Fruit fly (Drosophila melanogaster): Measurements from ENCODE around the gene Phae2.

Phae2 gene

dm6 chr2L:12085619-12086171, 25.2 kb upstream of the Phae2 start, which contains the start of gene prd:
Gene prd, minus strand, starts transcription at chr2L:12085827.
- no peak for TF ChIP-seq CG8301 (tag; optimal IDR thresholded peaks at IDR 0.05)
- TF ChIP-seq D1 (tag; optimal IDR thresholded peaks at IDR 0.05) = no peak
- TF ChIP-seq EcR (GFP tag; optimal IDR thresholded peaks at IDR 0.05) = no peak

DNA sequence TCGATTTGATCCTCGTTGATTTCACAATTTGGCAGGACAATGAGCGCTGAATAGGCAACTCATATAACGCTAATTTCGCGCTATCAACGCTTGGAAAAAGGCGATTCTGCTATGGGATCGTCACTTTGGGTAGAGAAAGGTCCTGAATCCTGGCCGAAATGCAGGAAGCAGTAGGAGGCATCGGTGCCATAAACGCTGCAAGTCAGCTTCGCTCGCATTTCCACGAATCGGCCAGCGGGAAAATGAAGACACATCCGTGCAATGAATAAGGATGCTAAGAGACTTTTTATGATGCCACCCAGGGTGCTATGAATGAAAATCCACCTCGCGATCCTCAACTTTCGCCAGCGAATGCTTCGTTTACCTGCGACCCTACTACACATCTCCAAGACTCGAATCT, 23.5 kb upstream of the Phae2 start:
- TF ChIP-seq CG8301 (tag; optimal IDR thresholded peaks at IDR 0.05) (no peak), CG4496 (GFP tag; IDR thresholded peaks at IDR 0.05) (no peak), CG32121 (GFP tag; IDR thresholded peaks at IDR 0.05) (no peak), CG13204 (GFP tag; optimal IDR thresholded peaks at IDR 0.05) (no peak), gl (tag; optimal IDR thresholded peaks at IDR 0.05) (no peak), CG15710 (tag; optimal IDR thresholded peaks at IDR 0.05) (no peak), CG17806 (tag; optimal IDR thresholded peaks at IDR 0.05) (no peak), fd96Ca (GFP tag; IDR thresholded peaks at IDR 0.05) (no peak), Pif1B (GFP tag; optimal IDR thresholded peaks at IDR 0.05) (no peak), CG8159 (tag; optimal IDR thresholded peaks at IDR 0.05) (no peak), CG12605 (GFP tag; IDR thresholded peaks at IDR 0.05) (no peak), CG9948 (tag; optimal IDR thresholded peaks at IDR 0.05) (no peak), CG34367 (tag; optimal IDR thresholded peaks at IDR 0.05) (no peak), Snoo (tag; optimal IDR thresholded peaks at IDR 0.05) (no peak), EcR (GFP tag; optimal IDR thresholded peaks at IDR 0.05) (no peak), Ets98B (GFP tag; IDR thresholded peaks at IDR 0.05) (no peak), CG10348 (GFP tag; IDR thresholded peaks at IDR 0.05) (no peak), D1 (tag; optimal IDR thresholded peaks at IDR 0.05) (no peak), CG14655 (GFP tag; optimal IDR thresholded peaks at IDR 0.05) (no peak), rn (GFP tag; IDR thresholded peaks at IDR 0.05) (no peak)

DNA sequence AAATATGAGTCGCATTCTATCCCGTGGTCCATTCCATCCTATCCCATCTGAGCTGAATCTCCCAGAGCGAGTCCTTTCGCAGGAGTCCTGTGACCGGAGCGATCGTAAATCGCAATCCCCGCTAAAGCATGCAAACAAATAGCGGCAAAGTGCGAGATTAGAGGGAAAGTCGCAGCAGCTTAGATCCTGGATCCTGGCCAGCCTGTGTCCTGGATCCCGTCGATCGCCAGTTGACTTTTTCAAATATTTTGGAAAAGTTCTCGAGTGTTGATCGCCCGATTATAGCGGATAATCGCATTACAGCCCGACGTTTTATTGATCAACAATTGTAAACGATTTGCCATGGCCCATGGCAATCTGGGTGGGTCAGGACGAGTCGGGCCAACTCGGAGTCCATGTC, 21.8 kb upstream of the Phae2 start:
- TF ChIP-seq CG13204 (GFP tag; optimal IDR thresholded peaks at IDR 0.05) (no peak), CG17806 (tag; optimal IDR thresholded peaks at IDR 0.05) (no peak), CG32121 (GFP tag; IDR thresholded peaks at IDR 0.05) (no peak), CG10348 (GFP tag; IDR thresholded peaks at IDR 0.05) (no peak), CG12605 (GFP tag; IDR thresholded peaks at IDR 0.05) (no peak), CG9948 (tag; optimal IDR thresholded peaks at IDR 0.05) (no peak), Ets98B (GFP tag; IDR thresholded peaks at IDR 0.05) (no peak), CG14655 (GFP tag; optimal IDR thresholded peaks at IDR 0.05) (no peak), CG8159 (tag; optimal IDR thresholded peaks at IDR 0.05) (no peak), CG34367 (tag; optimal IDR thresholded peaks at IDR 0.05) (no peak), D1 (tag; optimal IDR thresholded peaks at IDR 0.05) (no peak), EcR (GFP tag; optimal IDR thresholded peaks at IDR 0.05) (no peak), CG8301 (tag; optimal IDR thresholded peaks at IDR 0.05) (no peak), CG15710 (tag; optimal IDR thresholded peaks at IDR 0.05) (no peak), gl (tag; optimal IDR thresholded peaks at IDR 0.05) (no peak), rn (GFP tag; IDR thresholded peaks at IDR 0.05) (no peak)

DNA sequence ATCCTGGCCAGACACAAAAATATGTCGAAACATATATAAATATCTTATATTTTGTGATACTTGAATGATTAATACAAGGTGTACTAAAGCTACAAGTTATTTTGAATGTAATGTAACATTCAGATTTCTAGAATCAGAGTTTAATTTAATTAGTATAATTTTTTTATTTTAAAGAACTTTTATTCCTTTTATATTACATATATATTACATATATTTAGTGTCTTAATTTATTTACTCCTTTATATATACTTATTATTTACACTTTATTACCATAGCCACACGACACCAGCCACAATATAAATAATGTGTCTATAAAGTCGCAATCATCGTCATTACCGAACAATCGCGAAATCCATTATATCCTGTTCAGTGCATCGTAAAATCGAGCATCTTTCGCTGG, 19.4 kb upstream of the Phae2 start, which contains the start of gene Pex19:
Gene Pex19, plus strand, starts transcription at position 301 of the 400 bp plus-strand sequence.
- TF ChIP-seq CG4496 (GFP tag; IDR thresholded peaks at IDR 0.05) = no peak
- no peak for TF ChIP-seq CG32121 (GFP tag; IDR thresholded peaks at IDR 0.05)
- TF ChIP-seq CG9948 (tag; optimal IDR thresholded peaks at IDR 0.05) = no peak
- TF ChIP-seq Ets98B (GFP tag; IDR thresholded peaks at IDR 0.05) = no peak
- TF ChIP-seq CG12605 (GFP tag; IDR thresholded peaks at IDR 0.05) = no peak

DNA sequence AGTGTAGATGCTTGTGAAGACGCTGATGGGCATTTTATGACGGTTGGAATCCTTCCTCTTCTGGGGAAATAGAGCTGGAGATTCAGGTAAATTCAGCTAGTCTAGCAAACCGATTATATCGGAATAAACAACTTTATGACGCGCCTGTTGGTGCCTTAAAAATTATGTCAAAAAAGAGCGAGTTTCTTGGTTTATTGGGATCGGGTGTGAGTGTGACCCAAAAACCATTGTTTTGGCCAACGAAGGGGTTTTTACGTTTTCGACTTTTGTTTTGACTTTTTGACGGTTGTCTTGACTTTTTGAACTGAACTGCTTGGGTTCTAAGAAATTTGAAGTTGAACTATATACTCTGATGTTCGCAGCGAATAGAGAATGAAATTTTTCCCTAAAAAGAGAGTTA, 18.9 kb upstream of the Phae2 start:
- TF ChIP-seq CG34367 (tag; optimal IDR thresholded peaks at IDR 0.05) = no peak
- no peak for TF ChIP-seq CG14655 (GFP tag; optimal IDR thresholded peaks at IDR 0.05)

- TF ChIP-seq Pif1A (GFP tag; optimal IDR thresholded peaks at IDR 0.05) (no peak), rn (GFP tag; IDR thresholded peaks at IDR 0.05) (no peak), CG14655 (GFP tag; optimal IDR thresholded peaks at IDR 0.05) (no peak), Pif1B (GFP tag; optimal IDR thresholded peaks at IDR 0.05) (no peak), CG15710 (tag; optimal IDR thresholded peaks at IDR 0.05) (no peak), CG32121 (GFP tag; IDR thresholded peaks at IDR 0.05) (no peak), CG17806 (tag; optimal IDR thresholded peaks at IDR 0.05) (no peak), CG12605 (GFP tag; IDR thresholded peaks at IDR 0.05) (no peak), CG8159 (tag; optimal IDR thresholded peaks at IDR 0.05) (no peak), CG4496 (GFP tag; IDR thresholded peaks at IDR 0.05) (no peak), fd96Ca (GFP tag; IDR thresholded peaks at IDR 0.05) (no peak), D1 (tag; optimal IDR thresholded peaks at IDR 0.05) (no peak), CG13204 (GFP tag; optimal IDR thresholded peaks at IDR 0.05) (no peak), Ets98B (GFP tag; IDR thresholded peaks at IDR 0.05) (no peak), CG34367 (tag; optimal IDR thresholded peaks at IDR 0.05) (no peak), CG9948 (tag; optimal IDR thresholded peaks at IDR 0.05) (no peak)
These were observed 18.2 kb upstream of the Phae2 start for dm6 chr2L:12092719-12093118.

- no peak for TF ChIP-seq CG4496 (GFP tag; IDR thresholded peaks at IDR 0.05)
- no peak for TF ChIP-seq CG10348 (GFP tag; IDR thresholded peaks at IDR 0.05)
- no peak for TF ChIP-seq fd96Ca (GFP tag; IDR thresholded peaks at IDR 0.05)
- TF ChIP-seq CG9948 (tag; optimal IDR thresholded peaks at IDR 0.05) = no peak
- no peak for TF ChIP-seq EcR (GFP tag; optimal IDR thresholded peaks at IDR 0.05)
- TF ChIP-seq CG34367 (tag; optimal IDR thresholded peaks at IDR 0.05) = no peak
- no peak for TF ChIP-seq CG12605 (GFP tag; IDR thresholded peaks at IDR 0.05)
- TF ChIP-seq CG32121 (GFP tag; IDR thresholded peaks at IDR 0.05) = no peak
- TF ChIP-seq gl (tag; optimal IDR thresholded peaks at IDR 0.05) = no peak
These were observed 17.3 kb upstream of the Phae2 start for dm6 chr2L:12093652-12094051.
